Fruit fly (Drosophila melanogaster) whole organism, embryonic: ENCODE data around the gene CG14971.
A peak's percentile ranks its signal among the peaks of the same experiment; 100 is the strongest.

Source experiments
- CG11695 ChIP-seq: fragments of 200-800 bp; sonication (Bioruptor generic); IDR thresholded peaks from 3 replicates; pipeline ENCODE4 v1.3.6; 2022; ENCODE audit warnings: missing biosample characterization, missing genetic modification characterization
- Dfd ChIP-seq, 2 experiments: fragments of >200 bp; optimal IDR thresholded peaks; 2 replicates each; lab custom pipeline; 2017; ENCODE audit warnings: missing biosample characterization in 2 of 2, missing genetic modification characterization in 2 of 2
- Oaz ChIP-seq: fragments of 200-800 bp; sonication (Bioruptor generic); IDR thresholded peaks from 2 replicates; pipeline ENCODE4 v1.3.6; 2022; ENCODE audit warnings: missing biosample characterization, missing genetic modification characterization
- esg ChIP-seq: fragments of 200-800 bp; sonication (Bioruptor generic); conservative IDR thresholded peaks from 2 replicates; pipeline ENCODE4 v1.3.6; 2022; ENCODE audit warnings: missing biosample characterization, missing genetic modification characterization
- lab ChIP-seq: fragments of 200-800 bp; sonication (Bioruptor generic); optimal IDR thresholded peaks from 3 replicates; lab custom pipeline; 2017; ENCODE audit warnings: missing biosample characterization, missing genetic modification characterization, mild to moderate bottlenecking, moderate library complexity, missing genetic modification reagents
- nerfin-1 ChIP-seq: fragments of 200-800 bp; sonication (Bioruptor generic); optimal IDR thresholded peaks from 3 replicates; lab custom pipeline; 2019; ENCODE audit warnings: missing biosample characterization, mild to moderate bottlenecking, missing genetic modification characterization, moderate library complexity
- sisA ChIP-seq: fragments of 200-800 bp; sonication (Bioruptor generic); IDR thresholded peaks from 2 replicates; pipeline ENCODE4 v1.3.6; 2022; ENCODE audit warnings: missing biosample characterization, missing genetic modification characterization

dm6 chr3L:3485088-3485710 is 14.1 kb upstream of the CG14971 start:
- TF ChIP-seq Oaz (GFP tag; lab: Robert Waterston, UW) (no peak), sisA (GFP tag; lab: Robert Waterston, UW) (no peak), nerfin-1 (peak; percentile 1), CG11695 (GFP tag; lab: Robert Waterston, UW) (no peak), lab (peak; percentile 24), esg (GFP tag; lab: Robert Waterston, UW) (no peak), Dfd (GFP tag; optimal IDR thresholded peaks at IDR 0.05; lab: Kevin White, UChicago) (no peak)
